Fruit fly (Drosophila melanogaster) whole organism, prepupa: Measurements from ENCODE around the gene CG46426.

Experiments
- CG11762 ChIP-seq: fragments of 200-800 bp; sonication (Bioruptor generic); optimal IDR thresholded peaks from 3 replicates; lab custom pipeline; 2016; ENCODE audit warnings: missing biosample characterization, missing genetic modification characterization; ENCODE audit not compliant: insufficient read depth
- CG16779 ChIP-seq: fragments of 200-800 bp; sonication (Bioruptor generic); optimal IDR thresholded peaks from 3 replicates; lab custom pipeline; 2017; ENCODE audit warnings: missing biosample characterization, mild to moderate bottlenecking, missing genetic modification characterization
- CG4318 ChIP-seq: fragments of 200-800 bp; sonication (Bioruptor generic); optimal IDR thresholded peaks from 3 replicates; lab custom pipeline; 2017; ENCODE audit warnings: missing biosample characterization, mild to moderate bottlenecking, missing genetic modification characterization
- CG6854 ChIP-seq: fragments of 200-800 bp; sonication (Bioruptor generic); optimal IDR thresholded peaks from 2 replicates; lab custom pipeline; 2017; ENCODE audit warnings: missing biosample characterization, mild to moderate bottlenecking, missing genetic modification characterization
- esn ChIP-seq: fragments of 200-800 bp; sonication (Bioruptor generic); optimal IDR thresholded peaks from 2 replicates; lab custom pipeline; 2016; ENCODE audit warnings: missing biosample characterization, mild to moderate bottlenecking, missing genetic modification characterization, moderate library complexity
- net ChIP-seq: fragments of 200-800 bp; sonication (Bioruptor generic); optimal IDR thresholded peaks from 3 replicates; lab custom pipeline; 2016; ENCODE audit warnings: missing biosample characterization, missing genetic modification characterization
- spab ChIP-seq: fragments of 200-800 bp; sonication (Bioruptor generic); optimal IDR thresholded peaks from 2 replicates; lab custom pipeline; 2017; ENCODE audit warnings: missing biosample characterization, mild to moderate bottlenecking, missing genetic modification characterization, missing genetic modification reagents

DNA sequence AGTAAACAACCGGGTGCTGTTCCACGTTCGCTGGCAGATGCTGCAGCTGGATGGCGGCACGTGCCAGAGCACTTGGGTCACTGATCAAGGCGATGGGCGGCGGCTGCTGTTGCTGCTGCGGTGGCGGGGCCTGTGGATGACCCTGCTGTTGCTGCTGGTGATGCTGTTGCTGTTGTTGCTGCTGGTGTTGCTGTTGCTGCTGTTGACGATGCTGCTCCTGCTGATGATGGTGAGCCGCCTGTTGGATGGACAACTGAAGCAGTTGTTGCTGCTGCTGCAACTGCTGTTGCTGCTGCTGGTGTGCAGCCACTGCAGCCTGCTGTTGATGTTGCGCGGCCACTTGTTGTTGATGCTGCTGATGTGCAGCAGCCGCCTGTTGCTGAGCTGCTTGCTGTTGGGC, 45.5 kb upstream of the CG46426 start:
- no peak for TF ChIP-seq CG6854 (GFP tag; lab: Kevin White, UChicago)
- TF ChIP-seq spab (GFP tag; lab: Kevin White, UChicago): no peak
- TF ChIP-seq CG16779 (tag; lab: Kevin White, UChicago): no peak
- no peak for TF ChIP-seq net (GFP tag; lab: Kevin White, UChicago)
- TF ChIP-seq CG4318 (GFP tag; lab: Kevin White, UChicago): no peak
- no peak for TF ChIP-seq CG11762 (GFP tag; lab: Kevin White, UChicago)
- TF ChIP-seq esn (GFP tag; lab: Kevin White, UChicago): no peak
